Worm (Caenorhabditis elegans) whole organism, midembryonic: ENCODE measurements around the gene mpz-6.
"Not testable (repeated sequence)": the region's sequence is repeated elsewhere in the genome, so short reads cannot be mapped to it uniquely, and the experiment has no call there.

Experiments
- cog-1 ChIP-seq: sonication (generic microtip); optimal IDR thresholded peaks from 2 replicates; lab custom pipeline; 2016; ENCODE audit warnings: missing genetic modification characterization, missing compliant biosample characterization
- ztf-23 ChIP-seq: fragments of 200-800 bp; sonication (Bioruptor generic); IDR thresholded peaks from 2 replicates; pipeline ENCODE4 v1.3.6; 2022; ENCODE audit warnings: missing genetic modification reagents, missing genetic modification characterization, missing compliant biosample characterization

DNA sequence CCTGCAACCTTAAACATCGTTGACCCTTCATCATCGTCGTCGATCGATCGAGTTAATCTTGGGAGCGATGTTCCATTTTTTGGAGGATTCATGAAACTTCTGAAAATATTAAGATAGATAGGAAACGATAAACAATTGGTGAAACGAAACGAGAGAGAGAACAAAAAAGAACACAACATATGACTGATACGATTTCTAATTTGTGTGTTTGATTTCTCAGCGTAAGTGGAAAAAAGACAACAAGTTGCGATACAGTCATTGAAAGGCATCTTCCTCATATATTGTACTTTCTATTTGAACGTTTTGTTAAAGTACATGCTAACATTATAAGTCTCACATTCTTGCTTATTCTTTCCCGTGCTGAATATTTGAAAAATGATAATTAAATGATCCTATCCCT is 45.3 kb upstream of the mpz-6 start, which contains the start of gene R09D1.12:
- TF ChIP-seq ztf-23 (GFP tag; lab: Robert Waterston, UW); cog-1 (tag; lab: Kevin White, UChicago): not testable (repeated sequence)
